Fruit fly (Drosophila melanogaster): ENCODE data around the gene CG32269.

The CG32269 gene

dm6 chr3L:3249997-3250774, 41.4 kb upstream of the CG32269 start (continued):
- TF ChIP-seq CG8319 (GFP tag; optimal IDR thresholded peaks at IDR 0.05) (no peak), Hr38 (GFP tag; optimal IDR thresholded peaks at IDR 0.05) (no peak), CG10669 (GFP tag; optimal IDR thresholded peaks at IDR 0.05) (peak; percentile 59), CG8632 (GFP tag; optimal IDR thresholded peaks at IDR 0.05) (peak; percentile 60), CG4318 (GFP tag; optimal IDR thresholded peaks at IDR 0.05) (peak; percentile 95), Sox102F (GFP tag; optimal IDR thresholded peaks at IDR 0.05) (no peak), CG31627 (GFP tag; optimal IDR thresholded peaks at IDR 0.05) (peak; percentile 36), lz (GFP tag; optimal IDR thresholded peaks at IDR 0.05) (peak; percentile 41), CG11762 (GFP tag; optimal IDR thresholded peaks at IDR 0.05; ENCODE audit: insufficient read depth) (peak; percentile 83), pdm3 (GFP tag; optimal IDR thresholded peaks at IDR 0.05) (peak; percentile 87)

dm6 chr3L:3249664-3249996, 40.8 kb upstream of the CG32269 start:
- peak; percentile 85 for TF ChIP-seq Blimp-1 (GFP tag; optimal IDR thresholded peaks at IDR 0.05)
- TF ChIP-seq vri (GFP tag; optimal IDR thresholded peaks at IDR 0.05), result no peak

dm6 chr3L:3248714-3249663, 40.2 kb upstream of the CG32269 start:
- peak; percentile 98 for TF ChIP-seq Ets96B (tag; optimal IDR thresholded peaks at IDR 0.05)
- TF ChIP-seq vri (GFP tag; optimal IDR thresholded peaks at IDR 0.05), result peak; percentile 95
- peak; percentile 94 for TF ChIP-seq Blimp-1 (GFP tag; optimal IDR thresholded peaks at IDR 0.05)
- TF ChIP-seq Eip78C (GFP tag), result peak; percentile 100
- peak; percentile 93 for TF ChIP-seq CG4318 (GFP tag; optimal IDR thresholded peaks at IDR 0.05)
- TF ChIP-seq acj6 (GFP tag; optimal IDR thresholded peaks at IDR 0.05), result peak; percentile 99
- peak; percentile 96 for TF ChIP-seq Hr4 (GFP tag; optimal IDR thresholded peaks at IDR 0.05)
- TF ChIP-seq Gug (GFP tag; IDR thresholded peaks at IDR 0.05), result peak; percentile 85
- TF ChIP-seq CG7368 (GFP tag; optimal IDR thresholded peaks at IDR 0.05), result peak; percentile 92
- TF ChIP-seq CG11294 (GFP tag; IDR thresholded peaks at IDR 0.05), result peak; percentile 54; the same call in 1 of the 2 replicates
- peak; percentile 98 for TF ChIP-seq CG32006 (GFP tag; optimal IDR thresholded peaks at IDR 0.05)
- peak; percentile 99 for TF ChIP-seq CG34406 (GFP tag; optimal IDR thresholded peaks at IDR 0.05)
- peak; percentile 97 for TF ChIP-seq Sox102F (GFP tag; optimal IDR thresholded peaks at IDR 0.05)
- TF ChIP-seq Eip93F (GFP tag; optimal IDR thresholded peaks at IDR 0.05), result peak; percentile 62
- TF ChIP-seq CG9139 (GFP tag; optimal IDR thresholded peaks at IDR 0.05), result peak; percentile 96
- no peak for TF ChIP-seq Hr38 (GFP tag; optimal IDR thresholded peaks at IDR 0.05)
- TF ChIP-seq cyc (GFP tag; optimal IDR thresholded peaks at IDR 0.05), result peak; percentile 99
- TF ChIP-seq Eip75B (GFP tag; optimal IDR thresholded peaks at IDR 0.05), result peak; percentile 96
- TF ChIP-seq Sox14 (GFP tag; optimal IDR thresholded peaks at IDR 0.05), result peak; percentile 98
- peak; percentile 99 for TF ChIP-seq esn (GFP tag; optimal IDR thresholded peaks at IDR 0.05)
- TF ChIP-seq eg (GFP tag; IDR thresholded peaks at IDR 0.05), result peak; percentile 76
- TF ChIP-seq ss (GFP tag; optimal IDR thresholded peaks at IDR 0.05), result peak; percentile 98 to 99
- TF ChIP-seq net (GFP tag; optimal IDR thresholded peaks at IDR 0.05), result peak; percentile 98
- TF ChIP-seq fd85E (GFP tag; optimal IDR thresholded peaks at IDR 0.05), result peak; percentile 91
- peak; percentile 98 for TF ChIP-seq spab (GFP tag; optimal IDR thresholded peaks at IDR 0.05)
- TF ChIP-seq Ets21C (GFP tag; optimal IDR thresholded peaks at IDR 0.05), result peak; percentile 97
- TF ChIP-seq OdsH (GFP tag; optimal IDR thresholded peaks at IDR 0.05), result peak; percentile 98
- peak; percentile 92 for TF ChIP-seq CG15336 (GFP tag; IDR thresholded peaks at IDR 0.05)
- peak; percentile 98 for TF ChIP-seq CG11902 (GFP tag; optimal IDR thresholded peaks at IDR 0.05)
- TF ChIP-seq CG6163 (GFP tag; IDR thresholded peaks at IDR 0.05), result peak; percentile 82
- peak; percentile 98 for TF ChIP-seq CG8319 (GFP tag; optimal IDR thresholded peaks at IDR 0.05)
- TF ChIP-seq fkh (GFP tag; optimal IDR thresholded peaks at IDR 0.05), result no peak
- TF ChIP-seq CG10669 (GFP tag; optimal IDR thresholded peaks at IDR 0.05), result peak; percentile 97
- peak; percentile 99 for TF ChIP-seq CG31627 (GFP tag; optimal IDR thresholded peaks at IDR 0.05)
- TF ChIP-seq Hr39 (GFP tag; optimal IDR thresholded peaks at IDR 0.05), result peak; percentile 99
- peak; percentile 99 for TF ChIP-seq topi (GFP tag; optimal IDR thresholded peaks at IDR 0.05)
- peak; percentile 97 for TF ChIP-seq achi (GFP tag; optimal IDR thresholded peaks at IDR 0.05)
- TF ChIP-seq CG1621 (tag; optimal IDR thresholded peaks at IDR 0.05), result peak; percentile 92
- peak; percentile 100 for TF ChIP-seq svp (GFP tag)

Data from whole organism, prepupa.